Worm (Caenorhabditis elegans) whole organism, L3 larva: Measurements from ENCODE around the gene B0238.9.

ENCODE experiments used
- ZK546.5 ChIP-seq: sonication (generic microtip); optimal IDR thresholded peaks from 2 replicates; lab custom pipeline; 2017; ENCODE audit warnings: missing biosample characterization, missing genetic modification characterization
- aly-2 ChIP-seq: fragments of 150-350 bp; optimal IDR thresholded peaks from 2 replicates; lab custom pipeline; 2014; ENCODE audit warnings: missing biosample characterization, missing genetic modification characterization
- ama-1 ChIP-seq: fragments of 150-350 bp; optimal IDR thresholded peaks from 2 replicates; lab custom pipeline; 2018
- ceh-16 ChIP-seq: sonication (generic microtip); optimal IDR thresholded peaks from 2 replicates; lab custom pipeline; 2017; ENCODE audit warnings: missing biosample characterization, missing genetic modification characterization
- ceh-28 ChIP-seq: fragments of 150-350 bp; optimal IDR thresholded peaks from 2 replicates; lab custom pipeline; 2014; ENCODE audit warnings: missing biosample characterization, missing genetic modification reagents, missing genetic modification characterization
- ceh-82 ChIP-seq: fragments of 150-350 bp; optimal IDR thresholded peaks from 2 replicates; lab custom pipeline; 2014; ENCODE audit warnings: missing biosample characterization, missing genetic modification characterization
- ceh-9 ChIP-seq: sonication (generic microtip); optimal IDR thresholded peaks from 2 replicates; lab custom pipeline; 2018; ENCODE audit warnings: missing biosample characterization, missing genetic modification characterization
- egl-27 ChIP-seq: sonication (generic microtip); optimal IDR thresholded peaks from 4 replicates; lab custom pipeline; 2017; ENCODE audit warnings: missing biosample characterization, missing genetic modification reagents, missing genetic modification characterization
- egl-5 ChIP-seq: fragments of 150-350 bp; optimal IDR thresholded peaks from 2 replicates; lab custom pipeline; 2017; ENCODE audit warnings: missing biosample characterization, missing genetic modification reagents, missing genetic modification characterization, inconsistent platforms
- elt-2 ChIP-seq: sonication (generic microtip); optimal IDR thresholded peaks from 2 replicates; lab custom pipeline; 2016; ENCODE audit warnings: missing genetic modification reagents, mild to moderate bottlenecking, missing genetic modification characterization, missing compliant biosample characterization
- elt-3 ChIP-seq, 3 experiments: fragments of 150-350 bp in 1 of 3; sonication (generic microtip) in 2 of 3; optimal IDR thresholded peaks; 2 replicates in 2 of 3; 4 replicates in 1 of 3; lab custom pipeline; 2014 to 2017; ENCODE audit warnings: missing biosample characterization in 3 of 3, missing genetic modification characterization in 3 of 3
- eor-1 ChIP-seq, 2 experiments: fragments of 150-350 bp; optimal IDR thresholded peaks; 2 replicates each; lab custom pipeline; 2014 to 2018; ENCODE audit warnings: missing biosample characterization in 2 of 2, missing genetic modification characterization in 2 of 2
- fkh-10 ChIP-seq: sonication (generic microtip); optimal IDR thresholded peaks from 2 replicates; lab custom pipeline; 2017; ENCODE audit warnings: missing biosample characterization, missing genetic modification reagents, missing genetic modification characterization
- fkh-2 ChIP-seq: fragments of 150-350 bp; optimal IDR thresholded peaks from 2 replicates; lab custom pipeline; 2014; ENCODE audit warnings: missing biosample characterization, missing genetic modification reagents, missing genetic modification characterization
- fos-1 ChIP-seq: fragments of 150-350 bp; optimal IDR thresholded peaks from 2 replicates; lab custom pipeline; 2014; ENCODE audit warnings: missing biosample characterization, missing genetic modification characterization
- jun-1 ChIP-seq: fragments of 150-350 bp; optimal IDR thresholded peaks from 2 replicates; lab custom pipeline; 2014; ENCODE audit warnings: missing biosample characterization, missing genetic modification reagents, missing genetic modification characterization
- lin-15B ChIP-seq: fragments of 150-350 bp; optimal IDR thresholded peaks from 2 replicates; lab custom pipeline; 2014; ENCODE audit warnings: missing biosample characterization, missing genetic modification characterization
- lin-39 ChIP-seq: fragments of 150-350 bp; optimal IDR thresholded peaks from 2 replicates; lab custom pipeline; 2018; ENCODE audit warnings: missing biosample characterization, missing genetic modification reagents, missing genetic modification characterization
- lsy-12 ChIP-seq: sonication (generic microtip); optimal IDR thresholded peaks from 2 replicates; lab custom pipeline; 2016; ENCODE audit warnings: mild to moderate bottlenecking, missing genetic modification characterization, missing compliant biosample characterization
- mdl-1 ChIP-seq: fragments of 150-350 bp; optimal IDR thresholded peaks from 2 replicates; lab custom pipeline; 2014; ENCODE audit warnings: missing biosample characterization, missing genetic modification characterization
- mml-1 ChIP-seq: fragments of 150-350 bp; sonication (generic microtip); optimal IDR thresholded peaks from 3 replicates; lab custom pipeline; 2014; ENCODE audit warnings: missing biosample characterization, missing genetic modification characterization
- nfya-1 ChIP-seq: sonication (generic microtip); optimal IDR thresholded peaks from 2 replicates; lab custom pipeline; 2017; ENCODE audit warnings: missing genetic modification characterization, mild to moderate bottlenecking, missing compliant biosample characterization, antibody characterized with exemption, moderate library complexity; ENCODE audit not compliant: insufficient read depth
- nhr-12 ChIP-seq: fragments of 150-350 bp; optimal IDR thresholded peaks from 2 replicates; lab custom pipeline; 2014; ENCODE audit warnings: missing biosample characterization, missing genetic modification characterization
- nhr-23 ChIP-seq: fragments of 150-350 bp; optimal IDR thresholded peaks from 2 replicates; lab custom pipeline; 2014; ENCODE audit warnings: missing biosample characterization, missing genetic modification reagents, missing genetic modification characterization
- nhr-25 ChIP-seq: sonication (generic microtip); optimal IDR thresholded peaks from 2 replicates; lab custom pipeline; 2017; ENCODE audit warnings: missing biosample characterization, missing genetic modification characterization
- nhr-28 ChIP-seq: fragments of 150-350 bp; optimal IDR thresholded peaks from 2 replicates; lab custom pipeline; 2014; ENCODE audit warnings: missing biosample characterization, missing genetic modification characterization
- nhr-67 ChIP-seq: fragments of 150-350 bp; optimal IDR thresholded peaks from 2 replicates; lab custom pipeline; 2014; ENCODE audit warnings: missing biosample characterization, missing genetic modification characterization
- nhr-76 ChIP-seq: fragments of 150-350 bp; sonication (generic microtip); optimal IDR thresholded peaks from 5 replicates; lab custom pipeline; 2014; ENCODE audit warnings: missing biosample characterization, missing genetic modification characterization
- nhr-77 ChIP-seq: fragments of 150-350 bp; optimal IDR thresholded peaks from 2 replicates; lab custom pipeline; 2014; ENCODE audit warnings: missing biosample characterization, missing genetic modification characterization
- pqm-1 ChIP-seq: fragments of 150-350 bp; optimal IDR thresholded peaks from 2 replicates; lab custom pipeline; 2017; ENCODE audit warnings: missing biosample characterization, missing genetic modification characterization, inconsistent platforms
- sea-2 ChIP-seq: fragments of 150-350 bp; sonication (generic microtip); optimal IDR thresholded peaks from 4 replicates; lab custom pipeline; 2014; ENCODE audit warnings: missing biosample characterization, missing genetic modification reagents, missing genetic modification characterization
- snpc-4 ChIP-seq: fragments of 150-350 bp; optimal IDR thresholded peaks from 2 replicates; lab custom pipeline; 2014; ENCODE audit warnings: missing biosample characterization, missing genetic modification characterization
- tbx-2 ChIP-seq: sonication (generic microtip); optimal IDR thresholded peaks from 2 replicates; lab custom pipeline; 2016; ENCODE audit warnings: mild to moderate bottlenecking, missing genetic modification characterization, missing compliant biosample characterization
- zag-1 ChIP-seq: fragments of 150-350 bp; optimal IDR thresholded peaks from 2 replicates; lab custom pipeline; 2014; ENCODE audit warnings: missing biosample characterization, missing genetic modification characterization
- ztf-11 ChIP-seq: fragments of 150-350 bp; optimal IDR thresholded peaks from 2 replicates; lab custom pipeline; 2014; ENCODE audit warnings: missing biosample characterization, missing genetic modification characterization
- ztf-4 ChIP-seq: fragments of 150-350 bp; optimal IDR thresholded peaks from 2 replicates; lab custom pipeline; 2014; ENCODE audit warnings: missing biosample characterization, missing genetic modification characterization

Gene B0238.9

ce11 chrV:5278001-5278400, at the start of gene B0238.9:
Gene B0238.9 (minus strand): TSS chrV:5278101.
- TF ChIP-seq jun-1 (tag; lab: Kevin White, UChicago) (no peak), nhr-77 (no peak), pqm-1 (tag; lab: Kevin White, UChicago) (no peak), lin-39 (tag; lab: Kevin White, UChicago) (no peak), ama-1 (lab: Kevin White, UChicago) (no peak), zag-1 (tag; lab: Kevin White, UChicago) (no peak), nhr-25 (tag; lab: Kevin White, UChicago) (no peak), fkh-2 (tag; lab: Kevin White, UChicago) (no peak), fos-1 (no peak), snpc-4 (no peak), nhr-28 (tag; lab: Kevin White, UChicago) (no peak), ceh-28 (tag; lab: Kevin White, UChicago) (no peak)
- TF ChIP-seq, all 47 proteins: peak for 0

ce11 chrV:5324566-5324965, 46.7 kb upstream of the B0238.9 start, which contains the start of gene ceh-33:
Gene ceh-33 (minus strand): TSS chrV:5324666.
- TF ChIP-seq ztf-4 (tag; lab: Kevin White, UChicago) = no peak
- TF ChIP-seq nhr-23 = no peak
- TF ChIP-seq ztf-11 (tag; lab: Kevin White, UChicago) = no peak
- TF ChIP-seq fkh-2 (tag; lab: Kevin White, UChicago) = no peak
- TF ChIP-seq nhr-12 (tag; lab: Kevin White, UChicago) = no peak
- no peak for TF ChIP-seq nhr-28 (tag; lab: Kevin White, UChicago)
- TF ChIP-seq ceh-16 (tag; lab: Kevin White, UChicago) = no peak
- TF ChIP-seq nhr-67 (tag; lab: Kevin White, UChicago) = no peak
- TF ChIP-seq egl-5 = no peak
- TF ChIP-seq fos-1 = no peak
- TF ChIP-seq nhr-76 (tag; lab: Kevin White, UChicago) = no peak
- no peak for TF ChIP-seq fkh-10 (GFP tag; lab: Kevin White, UChicago)
- TF ChIP-seq sea-2 (GFP tag; lab: Kevin White, UChicago) = no peak
- TF ChIP-seq nhr-77 = no peak
- TF ChIP-seq tbx-2 (tag; lab: Kevin White, UChicago) = no peak
- no peak for TF ChIP-seq aly-2 (tag; lab: Kevin White, UChicago)
- no peak for TF ChIP-seq mdl-1 (tag; lab: Kevin White, UChicago)

- TF ChIP-seq egl-27 (tag; lab: Kevin White, UChicago) (no peak), zag-1 (tag; lab: Kevin White, UChicago) (no peak), ceh-82 (no peak), ztf-11 (tag; lab: Kevin White, UChicago) (no peak), nhr-77 (no peak), ceh-9 (tag; lab: Kevin White, UChicago) (no peak), elt-3 (tag; optimal IDR thresholded peaks at IDR 0.05; lab: Kevin White, UChicago) (no peak), tbx-2 (tag; lab: Kevin White, UChicago) (no peak), lin-15B (tag; lab: Kevin White, UChicago) (no peak), nfya-1 (tag; lab: Kevin White, UChicago) (no peak), eor-1 (tag; optimal IDR thresholded peaks at IDR 0.05; lab: Kevin White, UChicago) (no peak), ama-1 (lab: Kevin White, UChicago) (no peak), ZK546.5 (tag; lab: Kevin White, UChicago) (no peak), nhr-12 (tag; lab: Kevin White, UChicago) (no peak)
- TF ChIP-seq, all 47 proteins: peak for 0
Observed at ce11 chrV:5322815-5323214, 44.9 kb upstream of the B0238.9 start.

ce11 chrV:5319477-5319876, 41.6 kb upstream of the B0238.9 start, which contains the start of gene ceh-34:
Gene ceh-34 (minus strand): TSS chrV:5319577.
- TF ChIP-seq mml-1 (no peak), snpc-4 (no peak), ztf-11 (tag; lab: Kevin White, UChicago) (no peak), nhr-76 (tag; lab: Kevin White, UChicago) (no peak), lsy-12 (tag; lab: Kevin White, UChicago) (no peak), nfya-1 (tag; lab: Kevin White, UChicago) (peak; percentile 8), elt-2 (tag; lab: Kevin White, UChicago) (no peak), ceh-16 (tag; lab: Kevin White, UChicago) (no peak)
